Worm (Caenorhabditis elegans) whole organism, mixed stage, embryonic: ENCODE results near the gene inx-6.

Experiments
- bed-3 ChIP-seq: fragments of 200-800 bp; sonication (Bioruptor generic); optimal IDR thresholded peaks from 3 replicates; lab custom pipeline; 2018; ENCODE audit warnings: mild to moderate bottlenecking, missing genetic modification characterization, moderate library complexity, missing compliant biosample characterization
- blmp-1 ChIP-seq: fragments of 150-350 bp; optimal IDR thresholded peaks from 2 replicates; lab custom pipeline; 2014; ENCODE audit warnings: missing biosample characterization, missing genetic modification characterization
- ceh-39 ChIP-seq: fragments of 150-350 bp; optimal IDR thresholded peaks from 2 replicates; lab custom pipeline; 2014; ENCODE audit warnings: missing biosample characterization, missing genetic modification characterization
- ceh-43 ChIP-seq: fragments of 200-800 bp; sonication (Bioruptor generic); optimal IDR thresholded peaks from 2 replicates; lab custom pipeline; 2018; ENCODE audit warnings: mild to moderate bottlenecking, missing genetic modification characterization, moderate library complexity, missing compliant biosample characterization
- ceh-83 ChIP-seq: fragments of 200-800 bp; sonication (Bioruptor generic); optimal IDR thresholded peaks from 2 replicates; lab custom pipeline; 2018; ENCODE audit warnings: mild to moderate bottlenecking, missing genetic modification characterization, missing compliant biosample characterization
- ces-1 ChIP-seq: fragments of 150-350 bp; optimal IDR thresholded peaks from 2 replicates; lab custom pipeline; 2014; ENCODE audit warnings: missing biosample characterization, missing genetic modification reagents, missing genetic modification characterization
- cnd-1 ChIP-seq: fragments of 200-800 bp; sonication (Bioruptor generic); optimal IDR thresholded peaks from 2 replicates; lab custom pipeline; 2018; ENCODE audit warnings: mild to moderate bottlenecking, missing genetic modification characterization, missing compliant biosample characterization
- drap-1 ChIP-seq: fragments of 200-800 bp; sonication (Bioruptor generic); optimal IDR thresholded peaks from 3 replicates; lab custom pipeline; 2018; ENCODE audit warnings: mild to moderate bottlenecking, missing genetic modification characterization, missing compliant biosample characterization
- elt-1 ChIP-seq: sonication (generic microtip); optimal IDR thresholded peaks from 2 replicates; lab custom pipeline; 2017; ENCODE audit warnings: missing genetic modification characterization, mild to moderate bottlenecking, missing compliant biosample characterization, antibody characterized with exemption, moderate library complexity, borderline replicate concordance; ENCODE audit not compliant: insufficient read depth
- elt-3 ChIP-seq: fragments of 150-350 bp; optimal IDR thresholded peaks from 2 replicates; lab custom pipeline; 2014; ENCODE audit warnings: missing biosample characterization, missing genetic modification characterization
- flh-1 ChIP-seq: fragments of 200-800 bp; sonication (Bioruptor generic); optimal IDR thresholded peaks from 2 replicates; lab custom pipeline; 2018; ENCODE audit warnings: mild to moderate bottlenecking, missing genetic modification characterization, moderate library complexity, missing compliant biosample characterization
- ham-2 ChIP-seq: fragments of 200-800 bp; sonication (Bioruptor generic); optimal IDR thresholded peaks from 2 replicates; lab custom pipeline; 2018; ENCODE audit warnings: mild to moderate bottlenecking, missing genetic modification characterization, missing compliant biosample characterization
- hlh-1 ChIP-seq: fragments of 150-350 bp; optimal IDR thresholded peaks from 2 replicates; lab custom pipeline; 2014; ENCODE audit warnings: missing biosample characterization, missing genetic modification reagents, missing genetic modification characterization
- lin-13 ChIP-seq: fragments of 150-350 bp; optimal IDR thresholded peaks from 2 replicates; lab custom pipeline; 2014; ENCODE audit warnings: missing biosample characterization, missing genetic modification characterization
- lin-32 ChIP-seq: fragments of 200-800 bp; sonication (Bioruptor generic); optimal IDR thresholded peaks from 2 replicates; lab custom pipeline; 2018; ENCODE audit warnings: mild to moderate bottlenecking, missing genetic modification characterization, missing compliant biosample characterization
- lsy-2 ChIP-seq: fragments of 150-350 bp; optimal IDR thresholded peaks from 2 replicates; lab custom pipeline; 2014; ENCODE audit warnings: missing biosample characterization, missing genetic modification characterization
- mab-5 ChIP-seq: fragments of 150-350 bp; optimal IDR thresholded peaks from 2 replicates; lab custom pipeline; 2014; ENCODE audit warnings: missing biosample characterization, missing genetic modification characterization
- mep-1 ChIP-seq: fragments of 150-350 bp; optimal IDR thresholded peaks from 2 replicates; lab custom pipeline; 2017; ENCODE audit warnings: missing biosample characterization, missing genetic modification reagents, missing genetic modification characterization, inconsistent platforms
- mls-2 ChIP-seq: sonication (generic microtip); optimal IDR thresholded peaks from 2 replicates; lab custom pipeline; 2016; ENCODE audit warnings: mild to moderate bottlenecking, missing genetic modification characterization, moderate library complexity, missing compliant biosample characterization
- nhr-12 ChIP-seq: fragments of 150-350 bp; optimal IDR thresholded peaks from 2 replicates; lab custom pipeline; 2014; ENCODE audit warnings: missing biosample characterization, missing genetic modification characterization
- nhr-2 ChIP-seq: fragments of 150-350 bp; optimal IDR thresholded peaks from 2 replicates; lab custom pipeline; 2014; ENCODE audit warnings: missing biosample characterization, missing genetic modification characterization
- nhr-237 ChIP-seq: fragments of 150-350 bp; optimal IDR thresholded peaks from 2 replicates; lab custom pipeline; 2014; ENCODE audit warnings: missing biosample characterization, missing genetic modification characterization
- nhr-28 ChIP-seq: fragments of 150-350 bp; optimal IDR thresholded peaks from 2 replicates; lab custom pipeline; 2014; ENCODE audit warnings: missing biosample characterization, missing genetic modification characterization
- nhr-76 ChIP-seq: sonication (generic microtip); optimal IDR thresholded peaks from 2 replicates; lab custom pipeline; 2017; ENCODE audit warnings: missing biosample characterization, missing genetic modification characterization
- pha-4 ChIP-seq: fragments of 150-350 bp; optimal IDR thresholded peaks from 2 replicates; lab custom pipeline; 2018; ENCODE audit warnings: missing biosample characterization, missing genetic modification reagents, missing genetic modification characterization
- sem-2 ChIP-seq: fragments of 200-800 bp; sonication (Bioruptor generic); optimal IDR thresholded peaks from 2 replicates; lab custom pipeline; 2018; ENCODE audit warnings: mild to moderate bottlenecking, missing genetic modification characterization, missing compliant biosample characterization
- snpc-4 ChIP-seq: fragments of 150-350 bp; optimal IDR thresholded peaks from 2 replicates; lab custom pipeline; 2014; ENCODE audit warnings: missing biosample characterization, missing genetic modification characterization
- sptf-1 ChIP-seq: sonication (generic microtip); optimal IDR thresholded peaks from 2 replicates; lab custom pipeline; 2017; ENCODE audit warnings: mild to moderate bottlenecking, missing genetic modification characterization, moderate library complexity, missing compliant biosample characterization
- unc-120 ChIP-seq: sonication (generic microtip); optimal IDR thresholded peaks from 2 replicates; lab custom pipeline; 2017; ENCODE audit warnings: missing genetic modification characterization, missing compliant biosample characterization; ENCODE audit not compliant: poor library complexity, severe bottlenecking
- unc-39 ChIP-seq: fragments of 150-350 bp; optimal IDR thresholded peaks from 2 replicates; lab custom pipeline; 2014; ENCODE audit warnings: missing biosample characterization, missing genetic modification characterization
- unc-62 ChIP-seq: fragments of 150-350 bp; optimal IDR thresholded peaks from 2 replicates; lab custom pipeline; 2014; ENCODE audit warnings: missing biosample characterization, missing genetic modification reagents, missing genetic modification characterization
- zip-8 ChIP-seq: fragments of 150-350 bp; optimal IDR thresholded peaks from 2 replicates; lab custom pipeline; 2014; ENCODE audit warnings: missing biosample characterization, missing genetic modification characterization

Gene inx-6

ce11 chrIV:12746284-12746683, at the start of gene inx-6:
TSS of gene inx-6 (plus strand) at chrIV:12746584.
- no peak for TF ChIP-seq mab-5
- TF ChIP-seq, all 35 proteins: peak for 0

DNA sequence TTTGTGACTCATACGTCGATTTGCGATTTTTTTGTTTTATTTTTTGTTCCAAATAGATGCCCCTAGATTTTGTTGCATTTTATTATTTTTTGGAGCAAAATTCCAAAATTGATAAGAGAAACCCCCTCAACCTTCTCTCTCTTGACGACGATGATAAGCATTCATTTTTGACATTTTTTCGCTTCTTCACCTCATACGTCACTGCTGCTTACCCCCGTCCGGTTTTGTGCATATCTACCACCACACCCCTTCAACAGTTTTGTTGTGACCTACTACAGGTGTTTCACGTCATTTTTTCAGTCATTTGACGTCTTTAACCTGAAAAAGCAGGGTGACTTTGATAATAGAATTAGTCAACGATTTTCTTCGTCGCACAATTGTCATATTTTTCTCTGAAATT, 47.5 kb upstream of the inx-6 start:
- TF ChIP-seq snpc-4 (tag; lab: Kevin White, UChicago) (no peak), mep-1 (tag; lab: Kevin White, UChicago) (no peak), bed-3 (no peak), sem-2 (no peak), lin-13 (tag; lab: Kevin White, UChicago) (no peak), drap-1 (GFP tag; lab: Kevin White, UChicago) (no peak), ceh-43 (GFP tag; lab: Kevin White, UChicago) (no peak), unc-39 (no peak), pha-4 (no peak), blmp-1 (tag; lab: Kevin White, UChicago) (no peak)

DNA sequence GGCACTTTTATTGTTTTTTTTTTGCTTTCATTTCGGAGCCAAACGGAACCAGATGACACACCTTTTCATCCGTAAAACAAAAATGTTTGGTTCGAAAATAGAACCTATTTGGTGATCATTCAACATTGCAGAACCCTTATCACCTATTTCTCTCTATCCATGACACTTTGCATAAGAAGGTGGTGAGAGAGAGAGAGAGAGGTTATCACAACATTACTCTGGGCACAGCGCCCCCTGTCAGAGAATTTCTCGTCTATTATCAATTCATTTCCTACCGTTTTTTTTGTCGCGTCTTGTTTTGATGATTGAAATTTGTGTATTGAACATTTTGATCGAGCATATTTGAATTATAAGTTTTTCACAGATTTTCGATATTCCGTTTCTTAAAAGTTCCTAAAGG, 46.2 kb upstream of the inx-6 start:
- TF ChIP-seq nhr-12 (tag; lab: Kevin White, UChicago) (no peak), nhr-2 (tag; lab: Kevin White, UChicago) (no peak), zip-8 (tag; lab: Kevin White, UChicago) (no peak), snpc-4 (tag; lab: Kevin White, UChicago) (no peak), unc-120 (no peak), lin-13 (tag; lab: Kevin White, UChicago) (no peak), cnd-1 (no peak), ceh-43 (GFP tag; lab: Kevin White, UChicago) (no peak), lsy-2 (tag; lab: Kevin White, UChicago) (no peak), mab-5 (no peak), sptf-1 (tag; lab: Kevin White, UChicago) (no peak), elt-3 (tag; lab: Kevin White, UChicago) (no peak), ces-1 (GFP tag; lab: Kevin White, UChicago) (no peak), ham-2 (GFP tag; lab: Kevin White, UChicago) (no peak), mls-2 (no peak), unc-62 (GFP tag; lab: Kevin White, UChicago) (no peak), nhr-237 (tag; lab: Kevin White, UChicago) (no peak)

DNA sequence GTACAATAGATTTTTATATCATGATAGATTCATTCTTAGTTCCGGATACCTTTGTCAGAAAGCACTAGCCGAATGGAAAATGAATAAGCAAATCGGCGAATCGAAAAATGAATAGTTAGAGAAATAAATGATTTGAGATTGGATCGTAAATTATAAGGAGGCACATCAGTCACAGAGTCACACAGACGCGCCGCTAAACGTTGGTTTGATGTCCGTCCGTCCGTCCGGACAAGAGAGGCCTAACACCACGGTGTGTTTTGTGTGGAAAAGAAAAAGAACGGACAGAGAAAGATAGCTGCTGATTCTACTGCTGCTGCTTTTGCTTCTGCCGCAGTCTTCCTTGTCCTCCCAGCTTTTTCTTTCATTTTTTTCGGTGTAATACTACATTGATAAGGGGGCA, 45.4 kb upstream of the inx-6 start:
- peak; percentile 62 for TF ChIP-seq unc-62 (GFP tag; lab: Kevin White, UChicago)
- TF ChIP-seq elt-1 (tag; lab: Kevin White, UChicago), result no peak

ce11 chrIV:12703811-12704210, 42.6 kb upstream of the inx-6 start, which contains the start of gene C27D8.4:
TSS of gene C27D8.4 (plus strand) at chrIV:12704111.
- TF ChIP-seq drap-1 (GFP tag; lab: Kevin White, UChicago) (no peak), sem-2 (no peak), lin-32 (GFP tag; lab: Kevin White, UChicago) (no peak), ceh-83 (no peak), mls-2 (no peak), unc-62 (GFP tag; lab: Kevin White, UChicago) (no peak), hlh-1 (tag; lab: Kevin White, UChicago) (no peak), ceh-39 (tag; lab: Kevin White, UChicago) (no peak), cnd-1 (no peak), mep-1 (tag; lab: Kevin White, UChicago) (no peak), nhr-76 (no peak), nhr-2 (tag; lab: Kevin White, UChicago) (no peak), elt-1 (tag; lab: Kevin White, UChicago) (no peak), nhr-28 (no peak), flh-1 (no peak), lin-13 (tag; lab: Kevin White, UChicago) (no peak)

ce11 chrIV:12710996-12711395, 35.4 kb upstream of the inx-6 start, which contains the start of gene C27D8.2:
TSS of gene C27D8.2 (plus strand) at chrIV:12711217.
- TF ChIP-seq unc-39 (no peak), elt-3 (tag; lab: Kevin White, UChicago) (peak; percentile 34), unc-62 (GFP tag; lab: Kevin White, UChicago) (peak; percentile 14), elt-1 (tag; lab: Kevin White, UChicago) (peak; percentile 58)
